Worm (Caenorhabditis elegans): ENCODE measurements around the gene nphp-4.

Gene nphp-4

ce11 chrV:11799252-11799822 is 44.2 kb downstream of the nphp-4 start:
- TF ChIP-seq ceh-16 (tag; optimal IDR thresholded peaks at IDR 0.05) (no peak), nhr-76 (tag; optimal IDR thresholded peaks at IDR 0.05) (peak; percentile 35), elt-3 (tag; optimal IDR thresholded peaks at IDR 0.05) (peak in 1 of 3 experiments; percentile 49), zag-1 (tag; optimal IDR thresholded peaks at IDR 0.05) (no peak), tbx-2 (tag; optimal IDR thresholded peaks at IDR 0.05) (peak; percentile 78), R02D3.7 (tag; optimal IDR thresholded peaks at IDR 0.05) (peak; percentile 0), nfya-1 (tag; optimal IDR thresholded peaks at IDR 0.05; ENCODE audit: insufficient read depth) (peak; percentile 46), unc-62 (GFP tag; optimal IDR thresholded peaks at IDR 0.05) (no peak), nhr-23 (tag; optimal IDR thresholded peaks at IDR 0.05) (peak; percentile 98), mml-1 (tag; optimal IDR thresholded peaks at IDR 0.05) (peak; percentile 85), ceh-28 (tag; optimal IDR thresholded peaks at IDR 0.05) (peak; percentile 19), fkh-2 (tag; optimal IDR thresholded peaks at IDR 0.05) (no peak), nhr-12 (tag; optimal IDR thresholded peaks at IDR 0.05) (no peak), ztf-4 (tag; optimal IDR thresholded peaks at IDR 0.05) (peak; percentile 55), egl-5 (tag; optimal IDR thresholded peaks at IDR 0.05) (no peak), nhr-25 (tag; optimal IDR thresholded peaks at IDR 0.05) (peak; percentile 98), mdl-1 (tag; optimal IDR thresholded peaks at IDR 0.05) (peak; percentile 88), nhr-43 (tag; optimal IDR thresholded peaks at IDR 0.05; ENCODE audit: poor library complexity, severe bottlenecking) (peak; percentile 99), fkh-10 (GFP tag; optimal IDR thresholded peaks at IDR 0.05) (no peak), egl-27 (tag; optimal IDR thresholded peaks at IDR 0.05) (peak; percentile 43), lsy-12 (tag; optimal IDR thresholded peaks at IDR 0.05) (peak; percentile 53)

- TF ChIP-seq ceh-9 (tag; optimal IDR thresholded peaks at IDR 0.05) (no peak), skn-1 (tag; optimal IDR thresholded peaks at IDR 0.05) (no peak), nhr-28 (tag; optimal IDR thresholded peaks at IDR 0.05) (no peak), elt-2 (tag; optimal IDR thresholded peaks at IDR 0.05) (no peak), nhr-25 (tag; optimal IDR thresholded peaks at IDR 0.05) (no peak), daf-12 (tag; optimal IDR thresholded peaks at IDR 0.05) (no peak), unc-39 (tag; optimal IDR thresholded peaks at IDR 0.05) (no peak), nhr-23 (tag; optimal IDR thresholded peaks at IDR 0.05) (no peak), lin-39 (tag; optimal IDR thresholded peaks at IDR 0.05) (no peak), pqm-1 (tag; optimal IDR thresholded peaks at IDR 0.05) (no peak)
These were observed 45.2 kb downstream of the nphp-4 start for ce11 chrV:11798320-11798719.

ce11 chrV:11797272-11797855 is 46.2 kb downstream of the nphp-4 start:
- peak; percentile 79 for TF ChIP-seq nhr-25 (tag; optimal IDR thresholded peaks at IDR 0.05)
- TF ChIP-seq elt-2 (tag; optimal IDR thresholded peaks at IDR 0.05) = no peak
- no peak for TF ChIP-seq snpc-4 (tag; optimal IDR thresholded peaks at IDR 0.05)
- TF ChIP-seq nhr-43 (tag; optimal IDR thresholded peaks at IDR 0.05; ENCODE audit: poor library complexity, severe bottlenecking) = peak; percentile 47
- TF ChIP-seq pha-4 (tag; optimal IDR thresholded peaks at IDR 0.05) = no peak

ce11 chrV:11796343-11796742 is 47.2 kb downstream of the nphp-4 start:
- TF ChIP-seq aly-2 (tag; optimal IDR thresholded peaks at IDR 0.05) = no peak
- TF ChIP-seq mdl-1 (tag; optimal IDR thresholded peaks at IDR 0.05) = no peak
- no peak for TF ChIP-seq elt-2 (tag; optimal IDR thresholded peaks at IDR 0.05)
- TF ChIP-seq nhr-43 (tag; optimal IDR thresholded peaks at IDR 0.05; ENCODE audit: poor library complexity, severe bottlenecking) = peak; percentile 31
- no peak for TF ChIP-seq elt-3 (tag; optimal IDR thresholded peaks at IDR 0.05)
- TF ChIP-seq egl-5 (tag; optimal IDR thresholded peaks at IDR 0.05) = no peak
- no peak for TF ChIP-seq nhr-77 (tag; optimal IDR thresholded peaks at IDR 0.05)
- TF ChIP-seq nhr-28 (tag; optimal IDR thresholded peaks at IDR 0.05) = no peak
- no peak for TF ChIP-seq snpc-4 (tag; optimal IDR thresholded peaks at IDR 0.05)
- no peak for TF ChIP-seq pha-4 (tag; optimal IDR thresholded peaks at IDR 0.05)
- no peak for TF ChIP-seq hmg-11 (tag; optimal IDR thresholded peaks at IDR 0.05)
- TF ChIP-seq jun-1 (tag; optimal IDR thresholded peaks at IDR 0.05) = peak; percentile 2
- TF ChIP-seq daf-12 (tag; optimal IDR thresholded peaks at IDR 0.05) = no peak
- no peak for TF ChIP-seq elt-1 (tag; optimal IDR thresholded peaks at IDR 0.05)
- TF ChIP-seq ceh-28 (tag; optimal IDR thresholded peaks at IDR 0.05) = no peak
- no peak for TF ChIP-seq skn-1 (tag; optimal IDR thresholded peaks at IDR 0.05)
- peak; percentile 37 for TF ChIP-seq nhr-23 (tag; optimal IDR thresholded peaks at IDR 0.05)
- no peak for TF ChIP-seq nhr-67 (tag; optimal IDR thresholded peaks at IDR 0.05)
